Fruit fly (Drosophila melanogaster): ENCODE data around the gene Nep2.
A peak's percentile ranks its signal among the peaks of the same experiment; 100 is the strongest.

The Nep2 gene

dm6 chr3R:4731828-4732657, at the start of gene Nep2:
TSS of gene Nep2 (minus strand) at chr3R:4731878.
- TF ChIP-seq CG11902 (GFP tag; optimal IDR thresholded peaks at IDR 0.05) (peak; percentile 4), CG6808 (GFP tag; optimal IDR thresholded peaks at IDR 0.05) (peak; percentile 75), salr (GFP tag; optimal IDR thresholded peaks at IDR 0.05) (peak in 1 of 2 experiments; percentile 76), CG8119 (GFP tag; IDR thresholded peaks at IDR 0.05) (peak; percentile 34; the same call in 1 of the 3 replicates), Hr4 (GFP tag; optimal IDR thresholded peaks at IDR 0.05) (peak; percentile 74), cyc (GFP tag; optimal IDR thresholded peaks at IDR 0.05) (peak; percentile 32), Sox15 (GFP tag; optimal IDR thresholded peaks at IDR 0.05) (peak; percentile 29), CG6163 (GFP tag; IDR thresholded peaks at IDR 0.05) (peak; percentile 19; the same call in 1 of the 3 replicates), net (GFP tag; optimal IDR thresholded peaks at IDR 0.05) (peak; percentile 58), fd59A (GFP tag; optimal IDR thresholded peaks at IDR 0.05) (peak; percentile 59), vri (GFP tag; optimal IDR thresholded peaks at IDR 0.05) (no peak), CG10631 (GFP tag; optimal IDR thresholded peaks at IDR 0.05) (peak; percentile 59), Sox102F (GFP tag; optimal IDR thresholded peaks at IDR 0.05) (peak; percentile 38), dsx (GFP tag; optimal IDR thresholded peaks at IDR 0.05; ENCODE audit: poor library complexity, severe bottlenecking) (no peak), Eip93F (GFP tag; optimal IDR thresholded peaks at IDR 0.05) (no peak), Eip78C (GFP tag) (peak; percentile 93), CG34406 (GFP tag; optimal IDR thresholded peaks at IDR 0.05) (peak; percentile 53), Eip75B (GFP tag; optimal IDR thresholded peaks at IDR 0.05) (peak; percentile 58), Ets21C (GFP tag; optimal IDR thresholded peaks at IDR 0.05) (no peak), esn (GFP tag; optimal IDR thresholded peaks at IDR 0.05) (peak; percentile 65), CG7368 (GFP tag; optimal IDR thresholded peaks at IDR 0.05) (peak; percentile 11), CG8319 (GFP tag; optimal IDR thresholded peaks at IDR 0.05) (peak; percentile 31), fd85E (GFP tag; optimal IDR thresholded peaks at IDR 0.05) (no peak), CG1621 (tag; optimal IDR thresholded peaks at IDR 0.05) (peak; percentile 48), CG31627 (GFP tag; optimal IDR thresholded peaks at IDR 0.05) (peak; percentile 32), Sox14 (GFP tag; optimal IDR thresholded peaks at IDR 0.05) (peak; percentile 71), eg (GFP tag; IDR thresholded peaks at IDR 0.05) (no peak), dac (GFP tag; optimal IDR thresholded peaks at IDR 0.05) (peak; percentile 29), CG11294 (GFP tag; IDR thresholded peaks at IDR 0.05) (no peak), lz (GFP tag; optimal IDR thresholded peaks at IDR 0.05) (peak; percentile 57), CG6792 (GFP tag; optimal IDR thresholded peaks at IDR 0.05) (peak; percentile 43), Lpt (GFP tag; optimal IDR thresholded peaks at IDR 0.05) (no peak), Smox (GFP tag; optimal IDR thresholded peaks at IDR 0.05) (peak; percentile 64), Met (GFP tag; optimal IDR thresholded peaks at IDR 0.05) (peak; percentile 63), CG15336 (GFP tag; IDR thresholded peaks at IDR 0.05) (no peak; the same call in 1 of the 2 replicates), OdsH (GFP tag; optimal IDR thresholded peaks at IDR 0.05) (peak; percentile 43), svp (GFP tag) (peak; percentile 78), ss (GFP tag; optimal IDR thresholded peaks at IDR 0.05) (peak; percentile 50 to 51), CG3032 (tag; optimal IDR thresholded peaks at IDR 0.05) (peak; percentile 42), CG11762 (GFP tag; optimal IDR thresholded peaks at IDR 0.05; ENCODE audit: insufficient read depth) (peak; percentile 16), Hr38 (GFP tag; optimal IDR thresholded peaks at IDR 0.05) (no peak), Gug (GFP tag; IDR thresholded peaks at IDR 0.05) (no peak), CG3919 (GFP tag; optimal IDR thresholded peaks at IDR 0.05) (peak; percentile 64), CG10669 (GFP tag; optimal IDR thresholded peaks at IDR 0.05) (peak; percentile 47), topi (GFP tag; optimal IDR thresholded peaks at IDR 0.05) (peak; percentile 62), CG16779 (tag; optimal IDR thresholded peaks at IDR 0.05) (no peak), CG32006 (GFP tag; optimal IDR thresholded peaks at IDR 0.05) (peak; percentile 86), CG4318 (GFP tag; optimal IDR thresholded peaks at IDR 0.05) (peak; percentile 58), pdm3 (GFP tag; optimal IDR thresholded peaks at IDR 0.05) (peak; percentile 69), fkh (GFP tag; optimal IDR thresholded peaks at IDR 0.05) (no peak)

Data from whole organism, prepupa.